Fruit fly (Drosophila melanogaster): Measurements from ENCODE around the gene CG31337.

CG31337 gene

DNA sequence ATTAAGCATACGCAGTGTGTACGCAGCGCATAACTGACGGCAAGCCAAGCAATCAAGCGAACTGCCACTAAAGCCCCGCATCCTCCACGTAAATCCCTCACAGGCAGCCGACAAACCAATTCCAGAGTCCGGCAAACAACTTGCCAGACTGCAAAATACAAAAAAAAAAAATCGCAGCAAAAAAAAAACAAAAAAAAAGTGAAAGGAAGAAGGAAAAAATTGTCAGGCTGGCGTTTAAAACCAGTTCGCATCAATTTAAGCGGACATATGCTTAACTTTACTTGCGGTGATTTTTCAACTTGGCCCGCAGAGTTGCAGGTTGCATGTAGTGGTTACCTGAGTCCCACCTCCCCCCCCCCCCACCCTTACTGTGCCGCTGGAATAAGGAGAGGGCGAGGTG is 20.5 kb downstream of the CG31337 start:
- peak; percentile 86 to 87 for TF ChIP-seq ss (GFP tag; optimal IDR thresholded peaks at IDR 0.05)
- no peak for TF ChIP-seq topi (GFP tag; optimal IDR thresholded peaks at IDR 0.05)
- TF ChIP-seq Sox102F (GFP tag; optimal IDR thresholded peaks at IDR 0.05), result peak; percentile 32
- TF ChIP-seq dsx (GFP tag; optimal IDR thresholded peaks at IDR 0.05; ENCODE audit: poor library complexity, severe bottlenecking), result peak; percentile 3
- no peak for TF ChIP-seq CG31627 (GFP tag; optimal IDR thresholded peaks at IDR 0.05)
- TF ChIP-seq Sox15 (GFP tag; optimal IDR thresholded peaks at IDR 0.05), result no peak
- peak in 1 of 2 experiments; percentile 23 for TF ChIP-seq salr (GFP tag; optimal IDR thresholded peaks at IDR 0.05)
- TF ChIP-seq fd59A (GFP tag; optimal IDR thresholded peaks at IDR 0.05), result peak; percentile 15
- TF ChIP-seq CG3032 (tag; optimal IDR thresholded peaks at IDR 0.05), result peak; percentile 1
- TF ChIP-seq Smox (GFP tag; optimal IDR thresholded peaks at IDR 0.05), result no peak
- no peak for TF ChIP-seq Blimp-1 (GFP tag; optimal IDR thresholded peaks at IDR 0.05)
- TF ChIP-seq CG9139 (GFP tag; optimal IDR thresholded peaks at IDR 0.05), result peak; percentile 74
- no peak for TF ChIP-seq esn (GFP tag; optimal IDR thresholded peaks at IDR 0.05)
- peak; percentile 13 for TF ChIP-seq CG34406 (GFP tag; optimal IDR thresholded peaks at IDR 0.05)
- TF ChIP-seq achi (GFP tag; optimal IDR thresholded peaks at IDR 0.05), result peak; percentile 36
- TF ChIP-seq Gug (GFP tag; IDR thresholded peaks at IDR 0.05), result no peak
- TF ChIP-seq CG4318 (GFP tag; optimal IDR thresholded peaks at IDR 0.05), result no peak
- TF ChIP-seq Ets21C (GFP tag; optimal IDR thresholded peaks at IDR 0.05), result no peak
- TF ChIP-seq lz (GFP tag; optimal IDR thresholded peaks at IDR 0.05), result no peak
- TF ChIP-seq CG6163 (GFP tag; IDR thresholded peaks at IDR 0.05), result peak; percentile 86
- TF ChIP-seq CG11902 (GFP tag; optimal IDR thresholded peaks at IDR 0.05), result no peak
- TF ChIP-seq CG16779 (tag; optimal IDR thresholded peaks at IDR 0.05), result peak; percentile 78
- TF ChIP-seq Hr39 (GFP tag; optimal IDR thresholded peaks at IDR 0.05), result no peak
- no peak for TF ChIP-seq CG6792 (GFP tag; optimal IDR thresholded peaks at IDR 0.05)
- TF ChIP-seq CG8319 (GFP tag; optimal IDR thresholded peaks at IDR 0.05), result no peak
- no peak for TF ChIP-seq Eip75B (GFP tag; optimal IDR thresholded peaks at IDR 0.05)
- no peak for TF ChIP-seq acj6 (GFP tag; optimal IDR thresholded peaks at IDR 0.05)
- TF ChIP-seq CG7368 (GFP tag; optimal IDR thresholded peaks at IDR 0.05), result peak; percentile 1
- no peak for TF ChIP-seq Hr38 (GFP tag; optimal IDR thresholded peaks at IDR 0.05)
- peak; percentile 15 for TF ChIP-seq OdsH (GFP tag; optimal IDR thresholded peaks at IDR 0.05)
- no peak for TF ChIP-seq CG11294 (GFP tag; IDR thresholded peaks at IDR 0.05)
- no peak for TF ChIP-seq CG10631 (GFP tag; optimal IDR thresholded peaks at IDR 0.05)
- TF ChIP-seq CG11762 (GFP tag; optimal IDR thresholded peaks at IDR 0.05; ENCODE audit: insufficient read depth), result peak; percentile 24
- TF ChIP-seq CG3919 (GFP tag; optimal IDR thresholded peaks at IDR 0.05), result peak; percentile 44
- no peak for TF ChIP-seq Sox14 (GFP tag; optimal IDR thresholded peaks at IDR 0.05)
- peak; percentile 46 for TF ChIP-seq Lpt (GFP tag; optimal IDR thresholded peaks at IDR 0.05)
- TF ChIP-seq dac (GFP tag; optimal IDR thresholded peaks at IDR 0.05), result no peak
- peak; percentile 26 for TF ChIP-seq CG32006 (GFP tag; optimal IDR thresholded peaks at IDR 0.05)
- peak; percentile 75 for TF ChIP-seq CG6276 (GFP tag; optimal IDR thresholded peaks at IDR 0.05)
- peak; percentile 59 for TF ChIP-seq CG6808 (GFP tag; optimal IDR thresholded peaks at IDR 0.05)
- peak; percentile 38 for TF ChIP-seq CG6854 (GFP tag; optimal IDR thresholded peaks at IDR 0.05)
- TF ChIP-seq CG15336 (GFP tag; IDR thresholded peaks at IDR 0.05), result peak; percentile 67; the same call in 1 of the 2 replicates
- no peak for TF ChIP-seq Met (GFP tag; optimal IDR thresholded peaks at IDR 0.05)
- TF ChIP-seq spab (GFP tag; optimal IDR thresholded peaks at IDR 0.05), result peak; percentile 41
- TF ChIP-seq Eip93F (GFP tag; optimal IDR thresholded peaks at IDR 0.05), result no peak
- no peak for TF ChIP-seq cyc (GFP tag; optimal IDR thresholded peaks at IDR 0.05)
- peak; percentile 84 for TF ChIP-seq CG8119 (GFP tag; IDR thresholded peaks at IDR 0.05)
- TF ChIP-seq Hr4 (GFP tag; optimal IDR thresholded peaks at IDR 0.05), result no peak
- TF ChIP-seq eg (GFP tag; IDR thresholded peaks at IDR 0.05), result peak; percentile 88
- TF ChIP-seq fkh (GFP tag; optimal IDR thresholded peaks at IDR 0.05), result no peak
- TF ChIP-seq pdm3 (GFP tag; optimal IDR thresholded peaks at IDR 0.05), result peak; percentile 22
- peak; percentile 66 for TF ChIP-seq CG1621 (tag; optimal IDR thresholded peaks at IDR 0.05)

Measured in whole organism, prepupa.